Fruit fly (Drosophila melanogaster) whole organism, pupa: ENCODE results near the gene Krn.

Experiments
- CG10348 ChIP-seq: fragments of 200-800 bp; sonication (Bioruptor generic); IDR thresholded peaks from 2 replicates; pipeline ENCODE4 v1.3.6; 2022; ENCODE audit warnings: missing biosample characterization, missing genetic modification characterization
- CG12605 ChIP-seq: fragments of 200-800 bp; sonication (Bioruptor generic); IDR thresholded peaks from 2 replicates; pipeline ENCODE4 v1.3.6; 2022; ENCODE audit warnings: missing biosample characterization, missing genetic modification characterization
- CG14655 ChIP-seq: fragments of 200-800 bp; sonication (Bioruptor generic); optimal IDR thresholded peaks from 3 replicates; lab custom pipeline; 2017; ENCODE audit warnings: mild to moderate bottlenecking, missing biosample characterization, missing genetic modification reagents, missing genetic modification characterization
- CG32121 ChIP-seq: fragments of 200-800 bp; sonication (Bioruptor generic); IDR thresholded peaks from 2 replicates; pipeline ENCODE4 v1.3.6; 2022; ENCODE audit warnings: missing biosample characterization, missing genetic modification characterization
- CG9948 ChIP-seq: fragments of 200-800 bp; sonication (Bioruptor generic); optimal IDR thresholded peaks from 2 replicates; lab custom pipeline; 2018; ENCODE audit warnings: missing biosample characterization, mild to moderate bottlenecking, missing genetic modification characterization, moderate library complexity
- EcR ChIP-seq: fragments of 200-800 bp; sonication (Bioruptor generic); optimal IDR thresholded peaks from 3 replicates; lab custom pipeline; 2019; ENCODE audit warnings: missing biosample characterization, missing genetic modification characterization, mild to moderate bottlenecking, moderate library complexity, missing genetic modification reagents
- Ets98B ChIP-seq: fragments of 200-800 bp; sonication (Bioruptor generic); IDR thresholded peaks from 2 replicates; pipeline ENCODE4 v1.3.6; 2022; ENCODE audit warnings: missing biosample characterization, missing genetic modification characterization
- Pif1A ChIP-seq: fragments of 200-800 bp; sonication (Bioruptor generic); optimal IDR thresholded peaks from 3 replicates; lab custom pipeline; 2016; ENCODE audit warnings: missing biosample characterization, missing genetic modification characterization
- fd96Ca ChIP-seq: fragments of 200-800 bp; sonication (Bioruptor generic); IDR thresholded peaks from 3 replicates; pipeline ENCODE4 v1.3.6; 2022; ENCODE audit warnings: missing biosample characterization, missing genetic modification characterization

DNA sequence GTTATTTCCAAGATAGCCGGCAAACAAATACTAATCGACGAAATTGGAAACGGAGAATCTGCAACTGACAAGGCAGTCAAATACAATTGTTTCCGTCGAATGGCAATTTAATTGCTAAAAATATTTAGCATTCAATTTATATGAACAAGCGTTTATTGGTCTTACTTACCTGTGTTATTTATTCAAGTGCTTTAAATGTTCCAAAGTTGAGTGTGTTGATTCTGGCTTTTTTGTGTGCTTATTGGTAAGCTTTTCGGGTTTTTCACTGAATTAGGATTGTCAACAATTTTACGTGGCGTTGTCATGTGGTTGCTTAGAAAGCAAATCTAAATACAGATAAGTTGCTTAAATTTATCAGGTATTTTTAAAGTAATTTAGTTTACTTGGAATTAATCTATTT, 17.7 kb upstream of the Krn start:
- no peak for TF ChIP-seq CG12605 (GFP tag; lab: Robert Waterston, UW)
- no peak for TF ChIP-seq CG10348 (GFP tag; lab: Robert Waterston, UW)
- TF ChIP-seq CG9948 (tag; lab: Kevin White, UChicago): no peak
- TF ChIP-seq CG14655 (GFP tag; lab: Kevin White, UChicago): no peak
- no peak for TF ChIP-seq EcR (GFP tag; lab: Kevin White, UChicago)
- TF ChIP-seq CG32121 (GFP tag; lab: Robert Waterston, UW): no peak
- TF ChIP-seq Pif1A (GFP tag; lab: Kevin White, UChicago): no peak
- no peak for TF ChIP-seq Ets98B
- TF ChIP-seq fd96Ca (GFP tag; lab: Robert Waterston, UW): no peak
